Worm (Caenorhabditis elegans) whole organism, L1 larva: ENCODE data around the gene srlf-37.

Experiments
- C34B4.2 ChIP-seq: sonication (generic microtip); optimal IDR thresholded peaks from 2 replicates; lab custom pipeline; 2017; ENCODE audit warnings: mild to moderate bottlenecking, missing genetic modification characterization, missing compliant biosample characterization
- ama-1 ChIP-seq: fragments of 150-350 bp; optimal IDR thresholded peaks from 2 replicates; lab custom pipeline; 2014
- blmp-1 ChIP-seq: fragments of 150-350 bp; optimal IDR thresholded peaks from 2 replicates; lab custom pipeline; 2014; ENCODE audit warnings: missing biosample characterization, missing genetic modification characterization
- ceh-63 ChIP-seq: fragments of 200-800 bp; sonication (Bioruptor generic); optimal IDR thresholded peaks from 2 replicates; lab custom pipeline; 2018; ENCODE audit warnings: mild to moderate bottlenecking, missing genetic modification characterization, missing compliant biosample characterization
- ceh-8 ChIP-seq: fragments of 200-800 bp; sonication (Bioruptor generic); optimal IDR thresholded peaks from 2 replicates; lab custom pipeline; 2018; ENCODE audit warnings: mild to moderate bottlenecking, missing genetic modification characterization, moderate library complexity, missing compliant biosample characterization
- ceh-82 ChIP-seq, 3 experiments: fragments of 150-350 bp in 1 of 3; sonication (generic microtip) in 2 of 3; optimal IDR thresholded peaks; 2 replicates each; lab custom pipeline; 2014 to 2017; ENCODE audit warnings: missing biosample characterization in 3 of 3, missing genetic modification characterization in 3 of 3
- ceh-88 ChIP-seq: fragments of 200-800 bp; sonication (Bioruptor generic); IDR thresholded peaks from 2 replicates; pipeline ENCODE4 v1.3.6; 2022; ENCODE audit warnings: missing genetic modification characterization, missing compliant biosample characterization
- ces-1 ChIP-seq: fragments of 150-350 bp; optimal IDR thresholded peaks from 2 replicates; lab custom pipeline; 2014; ENCODE audit warnings: missing biosample characterization, missing genetic modification reagents, missing genetic modification characterization
- dpl-1 ChIP-seq, 3 experiments: fragments of 150-350 bp in 2 of 3; sonication (generic microtip) in 1 of 3; optimal IDR thresholded peaks; 2 replicates each; lab custom pipeline; 2014 to 2017; ENCODE audit warnings: missing biosample characterization in 3 of 3, missing genetic modification characterization in 3 of 3, missing genetic modification reagents in 3 of 3
- dsc-1 ChIP-seq: sonication (generic microtip); optimal IDR thresholded peaks from 2 replicates; lab custom pipeline; 2016; ENCODE audit warnings: mild to moderate bottlenecking, missing genetic modification characterization, missing compliant biosample characterization
- ets-5 ChIP-seq: fragments of 200-800 bp; sonication (Bioruptor generic); IDR thresholded peaks from 2 replicates; pipeline ENCODE4 v1.3.6; 2022; ENCODE audit warnings: missing genetic modification characterization, missing compliant biosample characterization
- fkh-10 ChIP-seq: sonication (generic microtip); optimal IDR thresholded peaks from 2 replicates; lab custom pipeline; 2017; ENCODE audit warnings: missing biosample characterization, missing genetic modification reagents, missing genetic modification characterization
- fkh-4 ChIP-seq: sonication (generic microtip); optimal IDR thresholded peaks from 2 replicates; lab custom pipeline; 2016; ENCODE audit warnings: missing compliant biosample characterization, missing genetic modification characterization, borderline replicate concordance
- fkh-8 ChIP-seq: sonication (generic microtip); optimal IDR thresholded peaks from 2 replicates; lab custom pipeline; 2016; ENCODE audit warnings: mild to moderate bottlenecking, missing genetic modification characterization, missing compliant biosample characterization
- fos-1 ChIP-seq: fragments of 150-350 bp; optimal IDR thresholded peaks from 2 replicates; lab custom pipeline; 2014; ENCODE audit warnings: missing biosample characterization, missing genetic modification characterization
- hlh-4 ChIP-seq: sonication (generic microtip); optimal IDR thresholded peaks from 2 replicates; lab custom pipeline; 2016; ENCODE audit warnings: mild to moderate bottlenecking, missing genetic modification characterization, missing compliant biosample characterization
- isw-1 ChIP-seq: fragments of 200-800 bp; sonication (Bioruptor generic); IDR thresholded peaks from 2 replicates; pipeline ENCODE4 v1.3.6; 2022; ENCODE audit warnings: missing genetic modification characterization, missing compliant biosample characterization
- jun-1 ChIP-seq: fragments of 150-350 bp; optimal IDR thresholded peaks from 2 replicates; lab custom pipeline; 2014; ENCODE audit warnings: missing biosample characterization, missing genetic modification reagents, missing genetic modification characterization
- lin-13 ChIP-seq: fragments of 150-350 bp; optimal IDR thresholded peaks from 2 replicates; lab custom pipeline; 2014; ENCODE audit warnings: missing biosample characterization, missing genetic modification reagents, missing genetic modification characterization
- lin-35 ChIP-seq, 2 experiments: fragments of 150-350 bp; optimal IDR thresholded peaks; 2 replicates each; lab custom pipeline; 2014; ENCODE audit warnings: missing biosample characterization in 2 of 2, missing genetic modification characterization in 2 of 2, missing genetic modification reagents in 2 of 2
- lin-39 ChIP-seq: fragments of 150-350 bp; optimal IDR thresholded peaks from 2 replicates; lab custom pipeline; 2014; ENCODE audit warnings: missing biosample characterization, missing genetic modification reagents, missing genetic modification characterization
- lir-3 ChIP-seq: sonication (generic microtip); optimal IDR thresholded peaks from 2 replicates; lab custom pipeline; 2016; ENCODE audit warnings: mild to moderate bottlenecking, missing genetic modification characterization, moderate library complexity, missing compliant biosample characterization; ENCODE audit not compliant: poor library complexity
- mab-9 ChIP-seq: fragments of 200-800 bp; sonication (Bioruptor generic); IDR thresholded peaks from 2 replicates; pipeline ENCODE4 v1.3.6; 2022; ENCODE audit warnings: missing genetic modification reagents, missing genetic modification characterization, missing compliant biosample characterization
- mef-2 ChIP-seq: fragments of 150-350 bp; optimal IDR thresholded peaks from 2 replicates; lab custom pipeline; 2014; ENCODE audit warnings: missing biosample characterization, missing genetic modification characterization
- nhr-11 ChIP-seq: fragments of 150-350 bp; optimal IDR thresholded peaks from 2 replicates; lab custom pipeline; 2014; ENCODE audit warnings: missing biosample characterization, missing genetic modification characterization
- nhr-12 ChIP-seq: sonication (generic microtip); optimal IDR thresholded peaks from 2 replicates; lab custom pipeline; 2017; ENCODE audit warnings: missing biosample characterization, missing genetic modification characterization
- nhr-20 ChIP-seq: sonication (generic microtip); optimal IDR thresholded peaks from 2 replicates; lab custom pipeline; 2016; ENCODE audit warnings: mild to moderate bottlenecking, missing genetic modification characterization, missing compliant biosample characterization
- nhr-237 ChIP-seq: fragments of 150-350 bp; optimal IDR thresholded peaks from 2 replicates; lab custom pipeline; 2014; ENCODE audit warnings: missing biosample characterization, missing genetic modification characterization
- nhr-28 ChIP-seq: fragments of 150-350 bp; optimal IDR thresholded peaks from 2 replicates; lab custom pipeline; 2014; ENCODE audit warnings: missing biosample characterization, missing genetic modification characterization
- nhr-84 ChIP-seq: sonication (generic microtip); optimal IDR thresholded peaks from 2 replicates; lab custom pipeline; 2017; ENCODE audit warnings: missing biosample characterization, missing genetic modification characterization
- nhr-85 ChIP-seq: sonication (generic microtip); peaks from one replicate; lab custom pipeline; 2016; ENCODE audit warnings: missing genetic modification characterization, inconsistent platforms, missing compliant biosample characterization
- nhr-90 ChIP-seq: sonication (generic microtip); optimal IDR thresholded peaks from 2 replicates; lab custom pipeline; 2016; ENCODE audit warnings: mild to moderate bottlenecking, missing genetic modification characterization, missing compliant biosample characterization; ENCODE audit not compliant: poor library complexity
- pag-3 ChIP-seq: sonication (generic microtip); optimal IDR thresholded peaks from 2 replicates; lab custom pipeline; 2017; ENCODE audit warnings: missing genetic modification characterization, mild to moderate bottlenecking, missing compliant biosample characterization, antibody characterized with exemption, borderline replicate concordance; ENCODE audit not compliant: insufficient read depth
- skn-1 ChIP-seq: fragments of 150-350 bp; optimal IDR thresholded peaks from 2 replicates; lab custom pipeline; 2014; ENCODE audit warnings: missing biosample characterization, missing genetic modification characterization
- snpc-4 ChIP-seq: fragments of 150-350 bp; optimal IDR thresholded peaks from 2 replicates; lab custom pipeline; 2014; ENCODE audit warnings: missing biosample characterization, missing genetic modification characterization
- swsn-7 ChIP-seq: sonication (generic microtip); optimal IDR thresholded peaks from 2 replicates; lab custom pipeline; 2016; ENCODE audit warnings: missing genetic modification characterization, missing compliant biosample characterization
- unc-30 ChIP-seq: sonication (generic microtip); optimal IDR thresholded peaks from 2 replicates; lab custom pipeline; 2017; ENCODE audit warnings: missing biosample characterization, missing genetic modification characterization
- unc-62 ChIP-seq: fragments of 150-350 bp; optimal IDR thresholded peaks from 2 replicates; lab custom pipeline; 2014; ENCODE audit warnings: missing biosample characterization, missing genetic modification reagents, missing genetic modification characterization
- unc-86 ChIP-seq: sonication (generic microtip); optimal IDR thresholded peaks from 2 replicates; lab custom pipeline; 2016; ENCODE audit warnings: missing genetic modification characterization, missing compliant biosample characterization
- unc-98 ChIP-seq: fragments of 200-800 bp; sonication (Bioruptor generic); IDR thresholded peaks from 2 replicates; pipeline ENCODE4 v1.3.6; 2022; ENCODE audit warnings: missing genetic modification characterization, missing compliant biosample characterization
- vab-15 ChIP-seq: sonication (generic microtip); optimal IDR thresholded peaks from 2 replicates; lab custom pipeline; 2017; ENCODE audit warnings: missing genotype, mild to moderate bottlenecking, missing genetic modification characterization, missing compliant biosample characterization
- ztf-4 ChIP-seq: fragments of 150-350 bp; optimal IDR thresholded peaks from 2 replicates; lab custom pipeline; 2014; ENCODE audit warnings: missing biosample characterization, missing genetic modification characterization

The srlf-37 gene

ce11 chrV:610217-610616, 6.2 kb upstream of the srlf-37 start, which contains the start of gene nhr-90 (continued):
- TF ChIP-seq swsn-7 (tag; lab: Kevin White, UChicago) (no peak), blmp-1 (tag; lab: Kevin White, UChicago) (peak; percentile 0), vab-15 (tag; lab: Kevin White, UChicago) (no peak), ceh-63 (no peak), jun-1 (no peak), fos-1 (tag; lab: Kevin White, UChicago) (no peak), skn-1 (peak; percentile 18), ceh-88 (GFP tag; lab: Robert Waterston, UW) (no peak), nhr-84 (tag; lab: Kevin White, UChicago) (no peak), nhr-20 (tag; lab: Kevin White, UChicago) (peak; percentile 55), dpl-1 (GFP tag; optimal IDR thresholded peaks at IDR 0.05; lab: Kevin White, UChicago) (no peak), nhr-237 (tag; lab: Kevin White, UChicago) (no peak), ceh-8 (GFP tag; lab: Kevin White, UChicago) (no peak), hlh-4 (tag; lab: Kevin White, UChicago) (no peak)

ce11 chrV:609671-610070, 5.7 kb upstream of the srlf-37 start, which contains the start of gene srlf-36:
Gene srlf-36, minus strand, starts transcription at chrV:609771.
- no peak for TF ChIP-seq ama-1 (lab: Kevin White, UChicago)
- no peak for TF ChIP-seq lin-13
- no peak for TF ChIP-seq nhr-85 (tag; lab: Kevin White, UChicago)
- TF ChIP-seq ets-5 (GFP tag; lab: Robert Waterston, UW), result no peak
- no peak for TF ChIP-seq hlh-4 (tag; lab: Kevin White, UChicago)
- no peak for TF ChIP-seq fkh-4
- TF ChIP-seq dpl-1 (GFP tag; optimal IDR thresholded peaks at IDR 0.05; lab: Kevin White, UChicago), result no peak
- TF ChIP-seq unc-98 (GFP tag; lab: Robert Waterston, UW), result no peak
- no peak for TF ChIP-seq snpc-4 (tag; lab: Kevin White, UChicago)
- no peak for TF ChIP-seq nhr-28 (tag; lab: Kevin White, UChicago)
- TF ChIP-seq nhr-12 (tag; lab: Kevin White, UChicago), result no peak

ce11 chrV:608844-609243, 4.8 kb upstream of the srlf-37 start, which contains the start of gene srw-109:
Gene srw-109, minus strand, starts transcription at chrV:608944.
- TF ChIP-seq unc-62 (GFP tag; lab: Kevin White, UChicago) (no peak), ces-1 (no peak), nhr-84 (tag; lab: Kevin White, UChicago) (no peak), isw-1 (no peak), dsc-1 (tag; lab: Kevin White, UChicago) (no peak), C34B4.2 (tag; lab: Kevin White, UChicago) (no peak), fkh-4 (no peak), blmp-1 (tag; lab: Kevin White, UChicago) (no peak), nhr-90 (tag; lab: Kevin White, UChicago) (no peak), unc-30 (tag; lab: Kevin White, UChicago) (no peak), dpl-1 (GFP tag; optimal IDR thresholded peaks at IDR 0.05; lab: Kevin White, UChicago) (no peak), lir-3 (tag; lab: Kevin White, UChicago) (no peak), ztf-4 (tag; lab: Kevin White, UChicago) (no peak)
- TF ChIP-seq, all 84 proteins: peak for 0

DNA sequence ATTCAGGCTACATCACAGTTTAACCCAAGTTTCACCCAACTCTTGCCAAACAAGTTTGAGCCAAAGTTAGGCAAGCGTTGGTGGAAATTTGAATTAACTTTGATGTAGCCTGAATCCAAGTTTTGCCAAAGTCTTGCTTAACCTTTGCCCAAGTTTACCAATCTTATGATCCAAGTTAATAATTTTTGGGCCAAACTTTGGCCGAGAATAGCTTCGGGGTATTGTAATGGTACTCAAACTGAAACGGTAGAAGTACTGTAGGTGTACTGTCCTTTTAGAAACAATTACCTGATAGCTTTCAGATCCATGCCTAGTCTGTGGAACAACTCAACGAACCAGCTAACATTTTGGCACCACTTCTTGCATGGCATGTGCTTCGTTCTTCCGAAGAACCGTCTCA, 3.8 kb downstream of the srlf-37 start, which contains the start of gene nhr-251:
Gene nhr-251, plus strand, starts transcription at position 301 of the 400 bp plus-strand sequence.
- TF ChIP-seq mef-2 (tag; lab: Kevin White, UChicago) (no peak), pag-3 (tag; lab: Kevin White, UChicago) (no peak), ceh-82 (tag; optimal IDR thresholded peaks at IDR 0.05; lab: Kevin White, UChicago) (no peak), isw-1 (no peak), fkh-10 (GFP tag; lab: Kevin White, UChicago) (no peak), hlh-4 (tag; lab: Kevin White, UChicago) (no peak), nhr-85 (tag; lab: Kevin White, UChicago) (no peak), ztf-4 (tag; lab: Kevin White, UChicago) (no peak), nhr-11 (tag; lab: Kevin White, UChicago) (no peak), ama-1 (lab: Kevin White, UChicago) (no peak), lin-35 (GFP tag; optimal IDR thresholded peaks at IDR 0.05; lab: Kevin White, UChicago) (no peak), nhr-12 (tag; lab: Kevin White, UChicago) (no peak), unc-86 (tag; lab: Kevin White, UChicago) (no peak), lin-39 (tag; lab: Kevin White, UChicago) (no peak), fkh-8 (tag; lab: Kevin White, UChicago) (no peak), ets-5 (GFP tag; lab: Robert Waterston, UW) (no peak), mab-9 (GFP tag; lab: Robert Waterston, UW) (no peak)
- TF ChIP-seq, all 84 proteins: peak for 0
